Worm (Caenorhabditis elegans): ENCODE results near the gene ham-2.

DNA sequence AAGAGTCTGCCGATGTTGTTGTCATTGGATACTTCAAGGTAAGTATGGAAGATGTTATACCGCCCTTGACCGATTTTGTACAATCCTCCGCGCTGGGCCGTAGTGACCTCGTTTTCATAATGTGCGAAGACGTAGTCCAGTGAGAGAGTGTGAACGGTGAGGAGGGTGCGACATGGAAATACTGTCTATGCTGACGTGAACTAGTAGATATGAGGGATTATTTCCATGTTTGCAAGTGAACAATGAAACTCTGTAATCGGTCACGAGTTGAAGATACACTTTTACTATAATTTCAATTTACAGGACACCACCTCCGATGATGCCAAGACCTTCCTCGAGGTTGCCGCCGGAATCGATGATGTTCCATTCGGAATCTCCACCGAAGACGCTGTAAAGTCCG, 29.6 kb upstream of the ham-2 start:
- TF ChIP-seq unc-3 (GFP tag; conservative IDR thresholded peaks at IDR 0.05) (no peak), unc-3 (tag; optimal IDR thresholded peaks at IDR 0.05) (no peak), pqm-1 (tag; optimal IDR thresholded peaks at IDR 0.05) (no peak), hlh-30 (tag; optimal IDR thresholded peaks at IDR 0.05; ENCODE audit: insufficient read depth) (no peak), K02D7.2 (tag; optimal IDR thresholded peaks at IDR 0.05) (no peak)
